Worm (Caenorhabditis elegans) whole organism, L4 larva: ENCODE data around the gene F09D12.2.
A peak's percentile ranks its signal among the peaks of the same experiment; 100 is the strongest.

Source experiments
- D1046.2 ChIP-seq: fragments of 200-800 bp; sonication (Bioruptor generic); IDR thresholded peaks from 2 replicates; pipeline ENCODE4 v1.3.6; 2022; ENCODE audit warnings: missing genetic modification characterization, missing compliant biosample characterization
- F37D6.2 ChIP-seq: sonication (generic microtip); optimal IDR thresholded peaks from 2 replicates; lab custom pipeline; 2016; ENCODE audit warnings: mild to moderate bottlenecking, missing genetic modification characterization, missing compliant biosample characterization
- Y75B8A.6 ChIP-seq: fragments of 200-800 bp; sonication (Bioruptor generic); IDR thresholded peaks from 2 replicates; pipeline ENCODE4 v1.3.6; 2022; ENCODE audit warnings: missing genetic modification reagents, missing genetic modification characterization, missing compliant biosample characterization
- ceh-20 ChIP-seq: fragments of 200-800 bp; sonication (Bioruptor generic); IDR thresholded peaks from 2 replicates; pipeline ENCODE4 v1.3.6; 2022; ENCODE audit warnings: missing genetic modification reagents, missing genetic modification characterization, missing compliant biosample characterization
- ceh-28 ChIP-seq: fragments of 150-350 bp; optimal IDR thresholded peaks from 2 replicates; lab custom pipeline; 2014; ENCODE audit warnings: missing biosample characterization, missing genetic modification reagents, missing genetic modification characterization
- ces-1 ChIP-seq: fragments of 150-350 bp; sonication (generic microtip); optimal IDR thresholded peaks from 4 replicates; lab custom pipeline; 2014; ENCODE audit warnings: missing biosample characterization, missing genetic modification reagents, missing genetic modification characterization
- daf-8 ChIP-seq: fragments of 200-800 bp; sonication (Bioruptor generic); IDR thresholded peaks from 2 replicates; pipeline ENCODE4 v1.3.6; 2022; ENCODE audit warnings: missing genetic modification characterization, missing compliant biosample characterization
- dve-1 ChIP-seq: sonication (generic microtip); optimal IDR thresholded peaks from 2 replicates; lab custom pipeline; 2017; ENCODE audit warnings: antibody characterized with exemption, mild to moderate bottlenecking, missing genetic modification characterization, missing compliant biosample characterization; ENCODE audit not compliant: insufficient read depth
- fkh-10 ChIP-seq: fragments of 150-350 bp; optimal IDR thresholded peaks from 2 replicates; lab custom pipeline; 2014; ENCODE audit warnings: missing biosample characterization, missing genetic modification reagents, missing genetic modification characterization
- gei-8 ChIP-seq: fragments of 200-800 bp; sonication (Bioruptor generic); optimal IDR thresholded peaks from 2 replicates; lab custom pipeline; 2018; ENCODE audit warnings: mild to moderate bottlenecking, missing genetic modification characterization, missing compliant biosample characterization
- lin-38 ChIP-seq: fragments of 200-800 bp; sonication (Bioruptor generic); IDR thresholded peaks from 2 replicates; pipeline ENCODE4 v1.3.6; 2022; ENCODE audit warnings: missing genetic modification reagents, missing genetic modification characterization, missing compliant biosample characterization
- lin-39 ChIP-seq: fragments of 150-350 bp; optimal IDR thresholded peaks from 2 replicates; lab custom pipeline; 2014; ENCODE audit warnings: missing biosample characterization, missing genetic modification reagents, missing genetic modification characterization
- madf-5 ChIP-seq, 2 experiments: fragments of 200-800 bp; sonication (Bioruptor generic); IDR thresholded peaks; 2 replicates each; pipeline ENCODE4 v1.3.6; 2022; ENCODE audit warnings: missing compliant biosample characterization in 2 of 2, missing genetic modification characterization in 2 of 2
- mdl-1 ChIP-seq, 2 experiments: fragments of 150-350 bp in 1 of 2; sonication (generic microtip) in 1 of 2; optimal IDR thresholded peaks; 2 replicates each; lab custom pipeline; 2014 to 2017; ENCODE audit warnings: missing biosample characterization in 2 of 2, missing genetic modification characterization in 2 of 2
- mep-1 ChIP-seq: fragments of 150-350 bp; sonication (generic microtip); optimal IDR thresholded peaks from 3 replicates; lab custom pipeline; 2014; ENCODE audit warnings: missing biosample characterization, missing genetic modification characterization
- mes-2 ChIP-seq: sonication (generic microtip); optimal IDR thresholded peaks from 2 replicates; lab custom pipeline; 2016; ENCODE audit warnings: missing genotype, mild to moderate bottlenecking, missing genetic modification characterization, missing compliant biosample characterization; ENCODE audit not compliant: poor library complexity, severe bottlenecking
- nhr-102 ChIP-seq: sonication (generic microtip); optimal IDR thresholded peaks from 2 replicates; lab custom pipeline; 2016; ENCODE audit warnings: mild to moderate bottlenecking, missing genetic modification characterization, moderate library complexity, missing compliant biosample characterization
- nhr-111 ChIP-seq: fragments of 200-800 bp; sonication (Bioruptor generic); optimal IDR thresholded peaks from 2 replicates; lab custom pipeline; 2018; ENCODE audit warnings: mild to moderate bottlenecking, missing genetic modification characterization, missing compliant biosample characterization
- nhr-76 ChIP-seq: fragments of 150-350 bp; optimal IDR thresholded peaks from 2 replicates; lab custom pipeline; 2014; ENCODE audit warnings: missing biosample characterization, missing genetic modification characterization
- php-3 ChIP-seq: fragments of 200-800 bp; sonication (Bioruptor generic); IDR thresholded peaks from 2 replicates; pipeline ENCODE4 v1.3.6; 2022; ENCODE audit warnings: missing genetic modification reagents, missing genetic modification characterization, missing compliant biosample characterization
- sdz-12 ChIP-seq: fragments of 200-800 bp; sonication (Bioruptor generic); optimal IDR thresholded peaks from 2 replicates; lab custom pipeline; 2018; ENCODE audit warnings: mild to moderate bottlenecking, missing genetic modification characterization, missing compliant biosample characterization
- set-16 ChIP-seq: fragments of 200-800 bp; sonication (Bioruptor generic); IDR thresholded peaks from 2 replicates; pipeline ENCODE4 v1.3.6; 2022; ENCODE audit warnings: missing genetic modification reagents, missing genetic modification characterization, missing compliant biosample characterization
- snpc-1.2 ChIP-seq: fragments of 200-800 bp; sonication (Bioruptor generic); IDR thresholded peaks from 2 replicates; pipeline ENCODE4 v1.3.6; 2022; ENCODE audit warnings: missing genetic modification reagents, missing genetic modification characterization, missing compliant biosample characterization
- unc-62 ChIP-seq, 3 experiments: fragments of 150-350 bp in 1 of 3; sonication (generic microtip); optimal IDR thresholded peaks in 2 of 3; peaks in 1 of 3; 1 replicate in 1 of 3; 2 replicates in 2 of 3; lab custom pipeline; 2014 to 2017; ENCODE audit warnings: missing biosample characterization in 3 of 3, missing genetic modification characterization in 3 of 3, missing genetic modification reagents in 3 of 3, missing genotype in 1 of 3
- vab-7 ChIP-seq: fragments of 200-800 bp; sonication (Bioruptor generic); IDR thresholded peaks from 2 replicates; pipeline ENCODE4 v1.3.6; 2022; ENCODE audit warnings: missing genetic modification reagents, missing genetic modification characterization, missing compliant biosample characterization
- zag-1 ChIP-seq: fragments of 150-350 bp; optimal IDR thresholded peaks from 2 replicates; lab custom pipeline; 2014; ENCODE audit warnings: missing biosample characterization, missing genetic modification characterization
- zfp-3 ChIP-seq: fragments of 200-800 bp; sonication (Bioruptor generic); conservative IDR thresholded peaks from 2 replicates; pipeline ENCODE4 v1.3.6; 2022; ENCODE audit warnings: missing genetic modification reagents, missing genetic modification characterization, missing compliant biosample characterization
- zip-11 ChIP-seq: fragments of 200-800 bp; sonication (Bioruptor generic); IDR thresholded peaks from 2 replicates; pipeline ENCODE4 v1.3.6; 2022; ENCODE audit warnings: missing genetic modification characterization, missing compliant biosample characterization
- ztf-7 ChIP-seq: fragments of 150-350 bp; optimal IDR thresholded peaks from 2 replicates; lab custom pipeline; 2014; ENCODE audit warnings: missing biosample characterization, missing genetic modification characterization

The F09D12.2 gene

DNA sequence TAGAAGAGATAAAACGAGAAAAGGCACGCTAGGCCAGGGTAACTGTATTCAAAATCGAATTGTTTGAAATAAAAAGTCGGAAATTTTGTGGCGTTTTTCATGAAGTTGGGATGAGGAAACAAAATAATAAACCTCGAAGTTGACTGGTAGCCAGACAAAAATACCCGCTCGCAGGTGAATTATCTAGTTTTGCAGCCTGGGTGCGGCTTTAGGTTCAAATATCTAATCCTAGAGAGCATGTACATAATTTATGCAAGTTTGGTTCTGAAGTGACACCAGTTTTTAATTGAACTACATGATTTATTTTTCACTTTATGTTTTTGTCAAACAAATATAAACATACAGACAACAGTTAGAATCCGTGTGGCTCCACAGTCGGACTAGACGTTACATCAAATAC is 37.8 kb upstream of the F09D12.2 start, which contains the start of gene srz-37:
TSS of gene srz-37 (minus strand) at position 101 of the 400 bp plus-strand sequence.
- TF ChIP-seq ceh-20 (no peak), gei-8 (GFP tag; lab: Kevin White, UChicago) (no peak)

ce11 chrIV:3478911-3479385 is 34.9 kb upstream of the F09D12.2 start, which contains the start of the genes srz-70 and C09G12.5:
srz-70 (minus strand) TSS chrIV:3479011.
C09G12.5 (plus strand) TSS chrIV:3479335.
- TF ChIP-seq Y75B8A.6 (GFP tag; lab: Robert Waterston, UW) (no peak), mdl-1 (tag; optimal IDR thresholded peaks at IDR 0.05; lab: Kevin White, UChicago) (no peak), ceh-28 (no peak)
- TF ChIP-seq, all 104 proteins: peak for 0

DNA sequence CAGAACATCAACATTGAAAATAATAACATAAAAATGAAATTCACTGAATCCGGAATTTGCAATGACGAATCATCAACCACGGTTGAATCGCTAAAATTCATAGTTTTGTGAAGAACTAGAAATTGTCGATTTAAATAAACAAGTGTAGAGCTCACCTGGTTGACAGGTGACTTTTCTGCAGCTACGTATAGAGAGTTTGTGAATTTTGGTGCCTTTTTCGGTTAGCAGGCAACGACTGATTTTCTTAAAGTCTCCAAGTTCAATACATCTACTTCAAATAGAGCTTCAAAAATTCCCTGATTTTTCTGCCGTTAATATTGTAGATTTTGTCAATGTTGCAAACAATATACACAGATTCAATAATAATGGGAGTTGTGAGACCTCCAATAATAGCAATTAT is 33.1 kb upstream of the F09D12.2 start, which contains the start of gene srz-69:
TSS of gene srz-69 (minus strand) at position 101 of the 400 bp plus-strand sequence.
- no peak for TF ChIP-seq F37D6.2
- TF ChIP-seq nhr-102: no peak
- no peak for TF ChIP-seq dve-1 (tag; lab: Kevin White, UChicago)
- no peak for TF ChIP-seq lin-38
- TF ChIP-seq zfp-3 (GFP tag; lab: Robert Waterston, UW): no peak
- TF ChIP-seq ceh-20: no peak
- no peak for TF ChIP-seq fkh-10 (GFP tag; lab: Kevin White, UChicago)
- TF ChIP-seq, all 104 proteins: peak for 0

DNA sequence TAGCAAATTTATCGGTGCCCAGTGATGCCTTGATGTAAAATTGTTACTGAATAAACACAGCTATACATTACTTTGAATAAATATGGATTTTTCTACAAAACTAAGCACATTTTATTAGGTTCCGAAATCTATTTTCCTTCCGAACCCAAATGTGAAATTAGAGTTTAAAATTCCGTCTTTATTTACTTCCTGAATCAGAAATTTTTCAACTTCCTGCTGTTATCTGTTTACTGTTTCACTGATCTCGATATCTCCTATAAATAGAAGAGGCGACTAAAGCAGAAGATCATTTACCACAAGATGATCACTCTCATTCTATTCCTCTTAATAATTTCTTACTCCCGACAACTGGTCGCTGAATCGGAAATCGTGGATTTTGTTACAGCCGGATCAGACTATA is 25.7 kb upstream of the F09D12.2 start, which contains the start of gene F58E2.2:
TSS of gene F58E2.2 (plus strand) at position 301 of the 400 bp plus-strand sequence.
- TF ChIP-seq nhr-76: no peak
- TF ChIP-seq php-3: no peak
- no peak for TF ChIP-seq D1046.2
- no peak for TF ChIP-seq zag-1 (tag; lab: Kevin White, UChicago)
- TF ChIP-seq sdz-12 (GFP tag; lab: Kevin White, UChicago): no peak
- no peak for TF ChIP-seq F37D6.2
- TF ChIP-seq gei-8 (GFP tag; lab: Kevin White, UChicago): no peak
- TF ChIP-seq daf-8 (GFP tag; lab: Robert Waterston, UW): no peak
- no peak for TF ChIP-seq ztf-7 (tag; lab: Kevin White, UChicago)
- TF ChIP-seq ceh-20: no peak
- no peak for TF ChIP-seq mes-2
- no peak for TF ChIP-seq lin-39 (tag; lab: Kevin White, UChicago)
- no peak for TF ChIP-seq unc-62 (GFP tag; optimal IDR thresholded peaks at IDR 0.05 in 1 of 2; lab: Kevin White, UChicago)
- no peak for TF ChIP-seq unc-62 (tag; optimal IDR thresholded peaks at IDR 0.05; lab: Kevin White, UChicago)
- TF ChIP-seq mep-1 (tag; lab: Kevin White, UChicago): no peak

DNA sequence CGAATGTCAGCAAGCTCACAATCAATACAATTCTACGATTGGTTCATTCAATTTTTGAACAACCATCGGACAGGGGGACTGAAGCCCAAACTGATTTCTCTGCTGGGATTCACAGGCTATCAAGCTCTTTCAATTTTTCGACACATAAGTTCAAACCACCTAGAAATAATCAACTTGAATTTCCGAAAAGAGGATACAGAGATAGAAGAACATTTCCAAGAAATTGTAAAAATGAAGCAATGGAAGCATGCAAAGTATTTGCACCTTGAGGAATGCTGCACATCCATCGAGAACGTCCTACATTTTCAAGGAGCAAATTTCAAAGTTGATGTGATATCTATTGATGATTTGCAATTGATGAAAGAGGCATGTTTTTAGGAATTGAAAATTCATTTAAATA is 23.8 kb upstream of the F09D12.2 start:
- TF ChIP-seq madf-5 (GFP tag; IDR thresholded peaks at IDR 0.05; lab: Robert Waterston, UW) (no peak), unc-62 (GFP tag; optimal IDR thresholded peaks at IDR 0.05 in 1 of 2; lab: Kevin White, UChicago) (peak in 1 of 2 experiments; percentile 91), unc-62 (tag; optimal IDR thresholded peaks at IDR 0.05; lab: Kevin White, UChicago) (no peak)

DNA sequence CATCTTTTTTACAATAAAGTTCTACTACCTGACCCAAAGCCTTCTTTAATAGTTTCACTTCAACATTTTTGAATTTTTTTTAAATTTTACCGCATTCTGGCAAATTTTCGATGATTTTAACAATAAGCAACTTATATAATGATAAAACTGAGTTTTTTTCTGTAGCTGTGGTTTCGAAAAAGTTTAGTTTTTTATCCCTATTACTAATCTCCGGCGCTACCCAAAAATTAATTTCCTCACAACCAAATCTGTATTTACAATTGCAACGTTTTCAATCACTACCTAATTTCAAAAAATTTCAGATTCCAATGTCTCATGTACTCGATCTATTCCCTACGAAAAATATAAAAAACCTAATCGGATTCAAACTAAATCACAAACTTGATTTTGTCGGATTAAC is 23.1 kb upstream of the F09D12.2 start, which contains the start of gene F58E2.3:
TSS of gene F58E2.3 (plus strand) at position 301 of the 400 bp plus-strand sequence.
- TF ChIP-seq set-16 (no peak), ces-1 (GFP tag; lab: Kevin White, UChicago) (no peak), fkh-10 (GFP tag; lab: Kevin White, UChicago) (no peak), vab-7 (GFP tag; lab: Robert Waterston, UW) (no peak), snpc-1.2 (GFP tag; lab: Robert Waterston, UW) (no peak), nhr-111 (GFP tag; lab: Kevin White, UChicago) (no peak), zip-11 (GFP tag; lab: Robert Waterston, UW) (no peak)
